Fruit fly (Drosophila melanogaster): ENCODE data around the gene Dus4.
A peak's percentile ranks its signal among the peaks of the same experiment; 100 is the strongest.

The Dus4 gene

DNA sequence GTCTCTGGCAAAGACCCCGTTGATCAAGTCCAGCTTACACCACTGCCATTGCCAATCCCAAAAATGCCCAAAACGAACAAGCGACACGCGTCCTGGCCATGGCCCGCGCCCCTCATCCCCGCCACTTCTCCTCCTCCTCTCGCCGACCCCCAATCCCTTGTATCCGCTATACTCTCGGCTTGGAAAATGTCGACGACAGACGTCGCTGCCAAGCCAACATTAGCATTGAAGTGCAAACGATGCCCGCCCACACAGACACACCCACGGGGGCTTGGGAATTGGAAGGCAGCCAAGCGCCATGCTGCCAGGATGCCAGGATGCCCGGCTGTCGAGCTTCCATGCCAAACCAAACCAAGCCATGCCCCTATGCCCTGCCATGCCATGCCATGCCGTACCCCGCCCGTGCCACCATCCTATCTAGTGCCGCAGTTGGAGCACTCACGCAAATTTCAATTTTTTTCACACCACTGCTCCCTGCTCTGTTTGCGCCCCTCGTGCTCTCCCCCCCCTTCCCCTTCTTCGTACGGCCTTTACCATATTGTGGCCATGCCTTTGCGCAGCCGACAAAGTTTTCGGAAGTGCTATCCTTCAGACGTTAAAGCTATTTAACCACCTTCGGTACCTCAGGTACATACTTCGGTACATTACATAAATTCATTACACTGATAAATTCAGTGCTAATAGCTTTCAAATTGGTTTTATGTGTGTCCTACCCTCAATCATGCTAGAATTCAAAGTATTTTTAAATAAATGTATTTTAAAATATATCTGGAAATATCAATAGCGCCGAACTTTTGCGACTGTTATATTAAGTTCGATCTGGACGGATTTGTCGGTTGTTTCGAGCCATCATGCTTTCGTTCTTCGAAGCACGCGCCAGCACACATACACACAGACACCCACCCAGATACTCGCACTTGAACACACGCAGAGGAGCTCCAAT lies 41.5 kb upstream of the Dus4 start (continued):
- TF ChIP-seq CG7963 (GFP tag; IDR thresholded peaks at IDR 0.05; ENCODE audit: partially characterized antibody), result no peak
- TF ChIP-seq Gug (GFP tag; IDR thresholded peaks at IDR 0.05), result peak; percentile 53; the same call in 1 of the 4 replicates
- no peak for TF ChIP-seq her (GFP tag; optimal IDR thresholded peaks at IDR 0.05)
- TF ChIP-seq BEAF-32 (GFP tag; optimal IDR thresholded peaks at IDR 0.05), result no peak
- TF ChIP-seq jumu (GFP tag; optimal IDR thresholded peaks at IDR 0.05), result peak; percentile 37
- TF ChIP-seq chm (GFP tag; IDR thresholded peaks at IDR 0.05), result no peak
- TF ChIP-seq CG6683 (GFP tag; optimal IDR thresholded peaks at IDR 0.05), result peak; percentile 63
- peak; percentile 66 for TF ChIP-seq CG7372 (GFP tag; IDR thresholded peaks at IDR 0.05)
- TF ChIP-seq MTF-1 (GFP tag; optimal IDR thresholded peaks at IDR 0.05; ENCODE audit: borderline replicate concordance), result no peak
- TF ChIP-seq Dbx (GFP tag; IDR thresholded peaks at IDR 0.05), result peak; percentile 69; the same call in 2 of the 3 replicates
- TF ChIP-seq CG4854 (GFP tag; optimal IDR thresholded peaks at IDR 0.05), result peak; percentile 17
- TF ChIP-seq ato (GFP tag; IDR thresholded peaks at IDR 0.05; ENCODE audit: partially characterized antibody), result no peak
- no peak for TF ChIP-seq CG6791 (GFP tag; IDR thresholded peaks at IDR 0.05; ENCODE audit: partially characterized antibody)
- TF ChIP-seq dysf (GFP tag; IDR thresholded peaks at IDR 0.05), result peak; percentile 87
- TF ChIP-seq emc (GFP tag; optimal IDR thresholded peaks at IDR 0.05), result no peak
- TF ChIP-seq chif (GFP tag; optimal IDR thresholded peaks at IDR 0.05), result peak; percentile 1 to 50
- TF ChIP-seq p53 (GFP tag; optimal IDR thresholded peaks at IDR 0.05), result no peak
- peak; percentile 4 for TF ChIP-seq CG15073 (GFP tag; optimal IDR thresholded peaks at IDR 0.05)
- TF ChIP-seq gcm2 (GFP tag; optimal IDR thresholded peaks at IDR 0.05), result no peak
- TF ChIP-seq Rfx (GFP tag; IDR thresholded peaks at IDR 0.05), result peak; percentile 81
- no peak for TF ChIP-seq NC2β (GFP tag; optimal IDR thresholded peaks at IDR 0.05)
- no peak for TF ChIP-seq dan (GFP tag; IDR thresholded peaks at IDR 0.05)
- TF ChIP-seq caup (GFP tag; optimal IDR thresholded peaks at IDR 0.05; ENCODE audit: severe bottlenecking), result peak; percentile 74
- peak; percentile 58; the same call in 1 of the 2 replicates for TF ChIP-seq HLH3B (GFP tag; IDR thresholded peaks at IDR 0.05)
- TF ChIP-seq CG16815 (GFP tag; optimal IDR thresholded peaks at IDR 0.05), result peak; percentile 51
- no peak for TF ChIP-seq gt (GFP tag; IDR thresholded peaks at IDR 0.05)
- peak; percentile 85 for TF ChIP-seq CG1529 (GFP tag; optimal IDR thresholded peaks at IDR 0.05)
- TF ChIP-seq Lim3 (GFP tag; IDR thresholded peaks at IDR 0.05), result no peak
- peak; percentile 12 to 89 for TF ChIP-seq Hr51 (GFP tag; optimal IDR thresholded peaks at IDR 0.05)
- peak; percentile 70 for TF ChIP-seq CG17328 (GFP tag; IDR thresholded peaks at IDR 0.05)
- TF ChIP-seq E2f2 (GFP tag; IDR thresholded peaks at IDR 0.05), result peak; percentile 63; the same call in 1 of the 2 replicates
- no peak for TF ChIP-seq CG10565 (GFP tag; optimal IDR thresholded peaks at IDR 0.05)
- TF ChIP-seq abd-A (tag; optimal IDR thresholded peaks at IDR 0.05), result peak; percentile 94
- TF ChIP-seq CG15011 (GFP tag; optimal IDR thresholded peaks at IDR 0.05), result peak; percentile 67
- TF ChIP-seq CG17568 (GFP tag; optimal IDR thresholded peaks at IDR 0.05), result peak; percentile 67
- TF ChIP-seq sim (GFP tag; IDR thresholded peaks at IDR 0.05), result no peak
- peak; percentile 39 for TF ChIP-seq CG10654 (GFP tag; optimal IDR thresholded peaks at IDR 0.05)
- TF ChIP-seq CG12071 (GFP tag; optimal IDR thresholded peaks at IDR 0.05), result peak; percentile 56
- TF ChIP-seq CoRest (tag; optimal IDR thresholded peaks at IDR 0.05), result peak; percentile 89
- TF ChIP-seq hb (GFP tag; IDR thresholded peaks at IDR 0.05; ENCODE audit: partially characterized antibody), result no peak
- TF ChIP-seq CG14050 (GFP tag; IDR thresholded peaks at IDR 0.05), result peak; percentile 64
- TF ChIP-seq CG7839 (tag; optimal IDR thresholded peaks at IDR 0.05), result peak; percentile 85
- no peak for TF ChIP-seq pfk (GFP tag; optimal IDR thresholded peaks at IDR 0.05)
- TF ChIP-seq luna (GFP tag; optimal IDR thresholded peaks at IDR 0.05), result no peak
- peak; percentile 75 for TF ChIP-seq CG10979 (tag; optimal IDR thresholded peaks at IDR 0.05)
- TF ChIP-seq sqz (GFP tag; optimal IDR thresholded peaks at IDR 0.05), result peak; percentile 67
- peak; percentile 68 for TF ChIP-seq HmgZ (tag; optimal IDR thresholded peaks at IDR 0.05)
- TF ChIP-seq sna (GFP tag; IDR thresholded peaks at IDR 0.05; ENCODE audit: partially characterized antibody), result no peak

Measured in whole organism, embryonic.